Worm (Caenorhabditis elegans) whole organism, L2 larva: Measurements from ENCODE around the gene acox-1.5.

ENCODE experiments used
- ama-1 ChIP-seq: fragments of 150-350 bp; optimal IDR thresholded peaks from 2 replicates; lab custom pipeline; 2018; ENCODE audit warnings: inconsistent platforms
- elt-3 ChIP-seq: sonication (generic microtip); optimal IDR thresholded peaks from 2 replicates; lab custom pipeline; 2017; ENCODE audit warnings: missing biosample characterization, missing genetic modification characterization
- lin-39 ChIP-seq: fragments of 150-350 bp; optimal IDR thresholded peaks from 2 replicates; lab custom pipeline; 2014; ENCODE audit warnings: missing biosample characterization, missing genetic modification reagents, missing genetic modification characterization
- mab-5 ChIP-seq: fragments of 150-350 bp; optimal IDR thresholded peaks from 2 replicates; lab custom pipeline; 2014; ENCODE audit warnings: missing biosample characterization, missing genetic modification characterization
- mbf-1 ChIP-seq: sonication (generic microtip); optimal IDR thresholded peaks from 2 replicates; lab custom pipeline; 2017; ENCODE audit warnings: missing biosample characterization, missing genetic modification characterization
- nhr-21 ChIP-seq: fragments of 150-350 bp; optimal IDR thresholded peaks from 2 replicates; lab custom pipeline; 2014; ENCODE audit warnings: missing biosample characterization, missing genetic modification characterization
- nhr-237 ChIP-seq: fragments of 150-350 bp; optimal IDR thresholded peaks from 2 replicates; lab custom pipeline; 2014; ENCODE audit warnings: missing biosample characterization, missing genetic modification characterization
- nhr-77 ChIP-seq: fragments of 150-350 bp; optimal IDR thresholded peaks from 2 replicates; lab custom pipeline; 2014; ENCODE audit warnings: missing biosample characterization, missing genetic modification characterization
- skn-1 ChIP-seq: sonication (generic microtip); optimal IDR thresholded peaks from 2 replicates; lab custom pipeline; 2017; ENCODE audit warnings: missing biosample characterization, missing genetic modification characterization
- snpc-4 ChIP-seq: fragments of 150-350 bp; optimal IDR thresholded peaks from 2 replicates; lab custom pipeline; 2014; ENCODE audit warnings: missing biosample characterization, missing genetic modification characterization
- unc-39 ChIP-seq: fragments of 150-350 bp; optimal IDR thresholded peaks from 2 replicates; lab custom pipeline; 2014; ENCODE audit warnings: missing biosample characterization, missing genetic modification characterization
- unc-55 ChIP-seq: fragments of 150-350 bp; sonication (generic microtip); optimal IDR thresholded peaks from 3 replicates; lab custom pipeline; 2014; ENCODE audit warnings: missing biosample characterization, missing genetic modification reagents, missing genetic modification characterization

- no peak for TF ChIP-seq unc-39 (tag; lab: Kevin White, UChicago)
- no peak for TF ChIP-seq skn-1 (tag; lab: Kevin White, UChicago)
- no peak for TF ChIP-seq unc-55
- TF ChIP-seq snpc-4 (tag; lab: Kevin White, UChicago): no peak
- no peak for TF ChIP-seq nhr-21
- TF ChIP-seq nhr-237 (tag; lab: Kevin White, UChicago): no peak
- no peak for TF ChIP-seq mbf-1 (tag; lab: Kevin White, UChicago)
- no peak for TF ChIP-seq lin-39 (tag; lab: Kevin White, UChicago)
- no peak for TF ChIP-seq nhr-77 (tag; lab: Kevin White, UChicago)
- TF ChIP-seq ama-1 (lab: Kevin White, UChicago): no peak
- no peak for TF ChIP-seq elt-3 (tag; lab: Kevin White, UChicago)
- TF ChIP-seq mab-5 (tag; lab: Kevin White, UChicago): no peak
These were observed 28.8 kb downstream of the acox-1.5 start, which contains the start of gene C48B4.9 for ce11 chrIII:9563235-9563634.
